Fruit fly (Drosophila melanogaster): ENCODE data around the gene Csl4.

dm6 chr2L:11073947-11074346, 49.4 kb downstream of the Csl4 start:
- no peak for TF ChIP-seq CG8478 (optimal IDR thresholded peaks at IDR 0.05)
- TF ChIP-seq CTCF (optimal IDR thresholded peaks at IDR 0.05) = no peak

All from S2 (cell line).